Fruit fly (Drosophila melanogaster) ovary, adult (tissue): Measurements from ENCODE around the gene Kaz1-ORFB.
A peak's percentile ranks its signal among the peaks of the same experiment; 100 is the strongest.

Source experiments
- CG17801 ChIP-seq: fragments of 200-800 bp; optimal IDR thresholded peaks from 2 replicates; lab custom pipeline; 2019; ENCODE audit warnings: missing biosample characterization, mild to moderate bottlenecking, missing genetic modification characterization, moderate library complexity; ENCODE audit not compliant: partially characterized antibody

Gene Kaz1-ORFB

dm6 chr3L:216325-216724 lies at the start of gene Kaz1-ORFB:
Kaz1-ORFB (plus strand) TSS chr3L:216625.
- TF ChIP-seq CG17801, result no peak

DNA sequence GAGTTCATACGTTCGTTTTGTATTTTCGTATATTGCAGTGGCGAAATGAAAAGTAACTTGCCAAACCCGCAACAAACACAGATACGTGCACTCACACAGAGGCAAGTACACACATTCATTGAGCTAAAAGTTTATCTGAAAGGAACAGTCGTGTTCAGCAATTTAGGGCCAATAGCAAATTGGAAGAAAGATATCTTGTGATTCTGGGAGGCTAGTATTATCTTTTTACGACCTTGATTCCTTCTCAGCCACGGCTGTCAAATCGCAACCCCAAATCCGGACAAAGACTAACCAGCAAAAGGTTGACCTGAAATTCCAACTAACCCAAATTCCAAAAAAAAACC lies 49.7 kb upstream of the Kaz1-ORFB start:
- TF ChIP-seq CG17801, result no peak

DNA sequence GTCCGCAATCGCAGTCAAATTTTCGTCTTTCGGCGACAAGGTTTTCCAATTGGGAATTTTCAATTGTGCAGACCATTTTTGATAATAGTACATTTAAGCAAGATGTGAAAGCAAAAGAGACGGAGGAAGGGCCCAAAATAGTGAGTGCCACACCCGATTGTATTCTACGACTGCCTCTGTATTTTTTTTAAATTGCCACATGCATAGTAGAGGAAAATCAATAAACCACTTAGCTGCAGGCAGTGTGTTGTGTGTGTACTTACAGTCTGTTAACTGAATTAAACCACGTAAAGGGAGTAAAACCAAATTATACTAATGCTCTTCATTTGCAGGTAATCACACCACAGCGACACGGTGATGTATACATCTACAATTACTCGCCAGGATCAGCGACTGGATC lies 44.7 kb upstream of the Kaz1-ORFB start:
- no peak for TF ChIP-seq CG17801

dm6 chr3L:174501-174900 lies 41.9 kb upstream of the Kaz1-ORFB start:
- TF ChIP-seq CG17801, result no peak

DNA sequence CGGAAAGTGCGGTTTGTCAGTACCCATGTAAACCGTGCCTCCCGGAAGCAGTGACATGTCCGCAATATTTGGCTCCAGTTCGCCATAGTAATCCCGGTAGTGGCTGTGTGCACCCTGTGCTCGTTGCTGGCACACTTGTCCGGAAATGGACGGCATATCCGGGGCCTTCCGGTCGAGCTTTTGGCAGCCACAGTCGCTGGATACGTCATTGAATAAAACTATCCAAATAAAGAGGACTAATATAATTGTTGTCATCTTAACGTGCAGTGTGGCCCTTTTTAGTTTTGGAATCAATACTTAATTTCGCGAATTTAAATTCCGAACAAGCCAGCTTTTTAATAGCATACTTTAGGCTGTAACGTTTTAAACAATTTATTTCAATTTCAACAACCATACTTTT lies 40.5 kb upstream of the Kaz1-ORFB start, which contains the start of gene CG7049:
Gene CG7049 (minus strand): TSS at position 280 of the 400 bp plus-strand sequence.
- TF ChIP-seq CG17801, result peak; percentile 43

DNA sequence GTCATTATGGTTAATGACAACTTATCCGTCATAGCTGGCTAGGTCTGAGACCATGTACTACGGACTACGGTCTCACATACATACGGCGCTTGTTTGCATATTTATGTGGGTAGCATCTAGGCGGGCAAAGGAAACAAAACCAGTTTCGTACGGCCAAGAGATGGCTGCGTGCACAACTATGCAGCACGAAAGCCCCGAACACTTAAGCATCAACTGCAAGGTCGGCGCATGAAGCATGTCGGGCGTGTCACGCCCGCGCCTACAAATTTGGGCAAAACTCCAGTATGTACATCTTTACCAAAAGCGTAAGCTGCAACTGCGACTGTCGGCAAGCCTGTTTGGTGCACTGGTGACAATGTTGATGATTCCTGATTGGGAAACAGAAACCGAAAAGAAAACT lies 38.5 kb upstream of the Kaz1-ORFB start:
- TF ChIP-seq CG17801, result no peak

dm6 chr3L:178445-178844 lies 38.0 kb upstream of the Kaz1-ORFB start:
- TF ChIP-seq CG17801, result no peak

DNA sequence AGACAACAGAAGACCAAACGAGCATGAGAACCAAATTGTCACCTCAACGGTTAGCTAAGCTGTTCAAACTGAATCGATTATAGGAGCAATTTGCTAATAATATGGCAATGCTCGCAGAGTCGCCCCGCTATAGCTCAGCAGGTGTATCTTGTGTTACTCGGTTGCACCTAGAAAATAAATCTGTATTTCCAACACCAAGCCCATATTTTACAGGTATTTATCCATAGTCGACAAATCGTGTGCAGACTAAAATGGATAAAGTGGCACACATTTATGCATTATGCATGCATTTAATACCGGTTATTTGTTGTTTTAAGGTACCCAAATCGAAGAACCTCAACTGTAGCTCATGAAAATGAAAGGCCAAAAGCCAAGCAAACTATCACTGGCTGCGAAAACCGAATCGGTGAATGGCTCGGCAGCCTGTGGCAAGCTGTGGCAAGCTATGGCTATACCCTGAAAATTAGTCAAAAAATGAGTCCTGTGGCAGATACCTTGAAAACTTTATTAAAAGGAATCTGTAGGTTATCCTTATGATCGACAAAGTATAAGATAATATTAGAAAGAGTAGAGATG lies 37.4 kb upstream of the Kaz1-ORFB start, which contains the start of gene Vdup1:
Gene Vdup1 (minus strand): TSS at position 51 of the 576 bp plus-strand sequence.
- TF ChIP-seq CG17801, result no peak

DNA sequence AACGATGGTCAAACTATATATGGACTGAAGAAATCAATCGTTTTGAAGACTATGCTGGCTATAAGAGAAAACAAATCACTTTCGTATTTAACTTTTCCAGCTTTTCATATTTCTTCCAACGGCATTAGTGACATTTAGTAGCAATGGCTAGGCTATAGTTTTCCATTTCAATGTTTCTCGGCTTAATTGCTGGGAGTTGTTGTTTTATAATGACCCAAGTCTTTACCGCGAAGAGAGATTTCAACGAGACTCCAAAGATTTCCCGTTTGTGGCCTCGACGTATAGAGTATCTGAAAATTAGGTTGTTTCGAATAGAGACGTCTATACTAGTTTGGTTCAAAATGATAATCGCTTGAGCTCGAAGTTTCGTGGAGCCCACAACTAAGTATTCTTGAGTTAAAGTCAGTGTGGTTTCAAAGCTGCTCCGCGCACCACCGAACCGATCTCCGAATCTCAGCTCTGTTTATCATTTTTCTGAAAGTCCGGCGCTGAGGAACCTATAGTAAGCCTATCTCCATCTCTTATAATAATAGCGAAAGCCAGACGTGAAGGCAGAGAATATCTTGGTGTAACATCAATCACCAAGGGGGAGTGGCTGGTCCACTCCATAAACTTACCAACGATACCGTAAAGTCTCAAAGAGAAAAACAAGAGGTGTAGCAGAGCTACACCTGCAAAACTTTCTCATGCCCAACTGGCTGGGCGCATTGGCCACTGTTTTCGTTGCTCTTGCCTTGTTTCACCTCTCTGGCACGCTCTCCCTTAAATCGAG lies 36.7 kb upstream of the Kaz1-ORFB start, which contains the start of gene CG13875:
Gene CG13875 (plus strand): TSS at position 434 of the 772 bp plus-strand sequence.
- TF ChIP-seq CG17801, result no peak

- TF ChIP-seq CG17801, result peak; percentile 16
Observed at dm6 chr3L:180262-180543, 36.2 kb upstream of the Kaz1-ORFB start.

DNA sequence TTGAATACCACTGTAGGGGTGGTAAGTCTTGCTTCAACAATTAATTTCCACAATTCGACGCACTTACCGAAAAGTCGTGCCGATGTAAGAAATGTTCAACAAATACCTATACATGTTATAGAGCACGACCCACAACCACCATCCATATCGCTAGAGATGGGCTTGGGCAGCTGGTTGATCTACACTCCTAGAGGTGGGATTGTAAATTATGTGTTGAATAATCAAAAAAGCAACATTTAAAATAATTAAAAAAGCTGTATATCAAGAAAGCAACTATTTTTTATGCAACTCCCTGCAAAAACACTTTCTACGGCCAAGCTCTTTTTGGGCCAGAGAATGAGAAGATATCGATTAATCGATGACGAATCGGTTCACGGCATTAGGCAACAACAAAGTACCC lies 32.2 kb upstream of the Kaz1-ORFB start, which contains the start of the genes CG34140, Mkp and Mtch:
Gene CG34140 (minus strand): TSS at position 174 of the 400 bp plus-strand sequence.
Gene Mkp (minus strand): TSS at position 290 of the 400 bp plus-strand sequence.
Gene Mtch (plus strand): TSS at position 376 of the 400 bp plus-strand sequence.
- peak; percentile 87 for TF ChIP-seq CG17801

DNA sequence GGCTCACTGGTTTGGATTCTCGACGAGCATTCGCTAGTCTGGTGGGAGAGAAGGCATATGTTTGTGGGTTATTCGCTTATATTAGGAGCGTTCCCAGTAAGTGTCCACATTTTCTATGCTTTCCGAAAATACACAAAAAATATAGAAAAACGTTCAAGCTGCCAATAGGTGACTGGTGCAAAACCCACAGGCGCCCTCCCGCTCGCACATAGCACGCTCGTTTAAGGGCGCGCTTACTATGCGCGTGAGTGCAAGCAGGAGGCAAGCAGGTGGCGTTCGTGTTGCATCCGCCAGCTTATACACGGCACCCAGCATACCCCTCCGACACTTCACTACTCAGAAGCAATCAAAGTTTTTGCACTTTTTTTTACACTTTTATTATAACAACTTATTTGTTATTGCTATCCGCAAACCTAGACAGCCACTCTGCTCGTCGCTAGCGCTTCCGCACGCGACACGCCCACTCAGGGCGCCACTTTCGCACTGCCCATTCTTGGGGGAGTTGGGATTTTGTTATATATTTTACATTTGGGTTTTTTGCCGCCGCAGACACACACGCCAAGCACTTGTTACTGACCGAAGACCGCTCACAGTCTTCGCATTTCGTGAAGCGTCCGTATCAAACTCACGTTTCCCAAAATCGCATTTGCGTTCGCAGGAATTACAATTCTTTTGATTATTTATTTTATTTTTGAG lies 17.2 kb upstream of the Kaz1-ORFB start:
- no peak for TF ChIP-seq CG17801

dm6 chr3L:199754-200596 lies 16.4 kb upstream of the Kaz1-ORFB start, which contains the start of the genes rno and mri:
rno (minus strand) TSS chr3L:199762.
mri (plus strand) TSS chr3L:200174.
- peak; percentile 76 for TF ChIP-seq CG17801

DNA sequence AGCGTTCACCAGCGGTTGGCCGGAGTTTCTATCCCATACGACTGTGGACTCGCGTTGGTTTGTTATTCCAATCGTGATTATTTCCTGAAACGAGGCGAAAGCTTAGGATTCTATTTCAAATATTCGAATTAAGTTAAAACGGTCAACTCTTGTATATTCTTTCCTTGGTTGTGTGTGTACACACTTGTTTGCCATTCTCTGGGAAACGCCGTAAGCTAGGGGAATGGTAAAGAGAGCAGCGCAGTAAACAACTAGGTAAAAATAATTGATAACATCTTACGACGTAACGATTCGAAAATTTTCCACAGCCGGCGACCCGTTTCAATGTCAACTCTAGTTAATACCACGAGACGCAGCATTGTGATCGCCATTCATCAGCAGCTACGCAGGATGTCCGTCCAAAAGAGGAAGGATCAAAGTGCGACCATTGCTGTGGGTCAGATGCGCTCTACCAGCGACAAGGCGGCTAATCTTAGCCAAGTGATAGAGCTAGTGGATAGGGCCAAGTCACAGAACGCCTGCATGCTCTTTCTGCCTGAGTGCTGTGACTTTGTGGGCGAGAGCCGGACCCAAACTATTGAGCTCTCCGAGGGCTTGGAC lies 12.8 kb upstream of the Kaz1-ORFB start, which contains the start of gene NitFhit:
Gene NitFhit (plus strand): TSS at position 195 of the 600 bp plus-strand sequence.
- no peak for TF ChIP-seq CG17801

- TF ChIP-seq CG17801, result peak; percentile 99
Observed at dm6 chr3L:205723-206284, 10.6 kb upstream of the Kaz1-ORFB start, which contains the start of the genes Gk1 and CG13876. Gk1 (minus strand) TSS chr3L:205844. CG13876 (plus strand) TSS chr3L:206134.
